Fruit fly (Drosophila melanogaster) whole organism, embryonic: ENCODE data around the gene osk.

ENCODE experiments used
- ATbp ChIP-seq: fragments of 200-800 bp; sonication (Bioruptor generic); optimal IDR thresholded peaks from 2 replicates; lab custom pipeline; 2017; ENCODE audit warnings: missing biosample characterization, mild to moderate bottlenecking, missing genetic modification characterization, missing genetic modification reagents
- B-H2 ChIP-seq: fragments of 200-800 bp; sonication (Bioruptor generic); optimal IDR thresholded peaks from 2 replicates; lab custom pipeline; 2018; ENCODE audit warnings: missing biosample characterization, mild to moderate bottlenecking, missing genetic modification characterization
- CG10366 ChIP-seq: fragments of 200-800 bp; sonication (Bioruptor generic); IDR thresholded peaks from 2 replicates; pipeline ENCODE4 v1.3.6; 2022; ENCODE audit warnings: missing biosample characterization, missing genetic modification characterization
- CG10431 ChIP-seq: fragments of 200-800 bp; sonication (Bioruptor generic); optimal IDR thresholded peaks from 3 replicates; lab custom pipeline; 2018; ENCODE audit warnings: missing biosample characterization, mild to moderate bottlenecking, missing genetic modification characterization
- CG11504 ChIP-seq: fragments of 200-800 bp; sonication (Bioruptor generic); optimal IDR thresholded peaks from 3 replicates; lab custom pipeline; 2019; ENCODE audit warnings: missing biosample characterization, mild to moderate bottlenecking, missing genetic modification characterization, moderate library complexity
- CG13123 ChIP-seq: fragments of 200-800 bp; sonication (Bioruptor generic); optimal IDR thresholded peaks from 2 replicates; lab custom pipeline; 2016; ENCODE audit warnings: missing biosample characterization, missing genetic modification characterization
- CG13287 ChIP-seq: fragments of 200-800 bp; sonication (Bioruptor generic); IDR thresholded peaks from 2 replicates; pipeline ENCODE4 v1.3.6; 2022; ENCODE audit warnings: missing biosample characterization, missing genetic modification characterization; ENCODE audit not compliant: partially characterized antibody
- CG14014 ChIP-seq: fragments of 200-800 bp; sonication (Bioruptor generic); IDR thresholded peaks from 2 replicates; pipeline ENCODE4 v1.3.6; 2022; ENCODE audit warnings: missing biosample characterization, missing genetic modification characterization
- CG14965 ChIP-seq: fragments of 200-800 bp; sonication (Bioruptor generic); optimal IDR thresholded peaks from 2 replicates; lab custom pipeline; 2016; ENCODE audit warnings: missing biosample characterization, missing genetic modification characterization, borderline replicate concordance
- CG15601 ChIP-seq: fragments of 200-800 bp; sonication (Bioruptor generic); optimal IDR thresholded peaks from 3 replicates; lab custom pipeline; 2019; ENCODE audit warnings: missing biosample characterization, mild to moderate bottlenecking, missing genetic modification characterization, moderate library complexity
- CG16813 ChIP-seq: fragments of 200-800 bp; sonication (Bioruptor generic); IDR thresholded peaks from 3 replicates; pipeline ENCODE4 v1.3.6; 2022; ENCODE audit warnings: missing biosample characterization, missing genetic modification characterization; ENCODE audit not compliant: partially characterized antibody
- CG17361 ChIP-seq: fragments of 200-800 bp; sonication (Bioruptor generic); IDR thresholded peaks from 3 replicates; pipeline ENCODE4 v1.3.6; 2022; ENCODE audit warnings: missing biosample characterization, missing genetic modification characterization
- CG17385 ChIP-seq: fragments of 200-800 bp; sonication (Bioruptor generic); optimal IDR thresholded peaks from 3 replicates; lab custom pipeline; 2018; ENCODE audit warnings: missing biosample characterization, mild to moderate bottlenecking, missing genetic modification characterization
- CG17568 ChIP-seq: fragments of 200-800 bp; sonication (Bioruptor generic); optimal IDR thresholded peaks from 2 replicates; lab custom pipeline; 2018; ENCODE audit warnings: missing biosample characterization, mild to moderate bottlenecking, missing genetic modification characterization, moderate library complexity
- CG31441 ChIP-seq: fragments of 200-800 bp; sonication (Bioruptor generic); IDR thresholded peaks from 2 replicates; pipeline ENCODE4 v1.3.6; 2022; ENCODE audit warnings: missing biosample characterization, missing genetic modification characterization
- CG6254 ChIP-seq: fragments of 200-800 bp; sonication (Bioruptor generic); optimal IDR thresholded peaks from 3 replicates; lab custom pipeline; 2017; ENCODE audit warnings: mild to moderate bottlenecking, missing biosample characterization, missing genetic modification reagents, missing genetic modification characterization
- CG7786 ChIP-seq: fragments of 200-800 bp; sonication (Bioruptor generic); optimal IDR thresholded peaks from 2 replicates; lab custom pipeline; 2016; ENCODE audit warnings: missing biosample characterization, missing genetic modification characterization
- CG8290 ChIP-seq, 3 experiments: fragments of 200-800 bp; sonication (Bioruptor generic); optimal IDR thresholded peaks; 2 replicates each; lab custom pipeline; 2016 to 2019; ENCODE audit warnings: missing biosample characterization in 3 of 3, missing genetic modification characterization in 3 of 3, mild to moderate bottlenecking in 2 of 3, moderate library complexity in 1 of 3
- D19B ChIP-seq: fragments of 200-800 bp; sonication (Bioruptor generic); optimal IDR thresholded peaks from 2 replicates; lab custom pipeline; 2017; ENCODE audit warnings: missing biosample characterization, mild to moderate bottlenecking, missing genetic modification characterization
- E2f2 ChIP-seq: fragments of 200-800 bp; sonication (Bioruptor generic); IDR thresholded peaks from 2 replicates; pipeline ENCODE4 v1.3.6; 2022; ENCODE audit warnings: missing biosample characterization, missing genetic modification characterization
- HLH3B ChIP-seq: fragments of 200-800 bp; sonication (Bioruptor generic); IDR thresholded peaks from 2 replicates; pipeline ENCODE4 v1.3.6; 2022; ENCODE audit warnings: missing biosample characterization, missing genetic modification characterization
- Med ChIP-seq: fragments of 200-800 bp; sonication (Bioruptor generic); peaks from one replicate; lab custom pipeline; 2016; ENCODE audit warnings: missing biosample characterization, missing genetic modification characterization, mild to moderate bottlenecking, inconsistent platforms, moderate library complexity
- Oli ChIP-seq: fragments of 200-800 bp; sonication (Bioruptor generic); optimal IDR thresholded peaks from 2 replicates; lab custom pipeline; 2018; ENCODE audit warnings: missing biosample characterization, mild to moderate bottlenecking, missing genetic modification characterization, moderate library complexity
- Ssrp ChIP-seq: fragments of 200-800 bp; sonication (Bioruptor generic); optimal IDR thresholded peaks from 2 replicates; lab custom pipeline; 2018; ENCODE audit warnings: missing biosample characterization, mild to moderate bottlenecking, missing genetic modification characterization, moderate library complexity
- Xbp1 ChIP-seq: fragments of 200-800 bp; sonication (Bioruptor generic); optimal IDR thresholded peaks from 3 replicates; lab custom pipeline; 2016; ENCODE audit warnings: missing biosample characterization, mild to moderate bottlenecking, missing genetic modification characterization
- YL-1 ChIP-seq: fragments of 200-800 bp; sonication (Bioruptor generic); optimal IDR thresholded peaks from 3 replicates; lab custom pipeline; 2017; ENCODE audit warnings: missing biosample characterization, mild to moderate bottlenecking, missing genetic modification characterization
- az2 ChIP-seq: fragments of 200-800 bp; sonication (Bioruptor generic); optimal IDR thresholded peaks from 3 replicates; lab custom pipeline; 2016; ENCODE audit warnings: missing biosample characterization, missing genetic modification characterization
- bcd ChIP-seq: fragments of 200-800 bp; sonication (Bioruptor generic); optimal IDR thresholded peaks from 2 replicates; lab custom pipeline; 2017; ENCODE audit warnings: missing biosample characterization, mild to moderate bottlenecking, missing genetic modification characterization
- bsh ChIP-seq, 2 experiments: fragments of 200-800 bp; sonication (Bioruptor generic); optimal IDR thresholded peaks; 2 replicates each; lab custom pipeline; 2017 to 2018; ENCODE audit warnings: mild to moderate bottlenecking in 2 of 2, missing biosample characterization in 2 of 2, missing genetic modification characterization in 2 of 2, moderate library complexity in 1 of 2
- btn ChIP-seq: fragments of 200-800 bp; sonication (Bioruptor generic); optimal IDR thresholded peaks from 2 replicates; lab custom pipeline; 2016; ENCODE audit warnings: missing biosample characterization, missing genetic modification characterization
- corto ChIP-seq: fragments of 200-800 bp; sonication (Bioruptor generic); optimal IDR thresholded peaks from 2 replicates; lab custom pipeline; 2016; ENCODE audit warnings: missing biosample characterization, mild to moderate bottlenecking, missing genetic modification characterization, moderate library complexity
- crc ChIP-seq: fragments of 200-800 bp; sonication (Bioruptor generic); optimal IDR thresholded peaks from 2 replicates; lab custom pipeline; 2016; ENCODE audit warnings: missing biosample characterization, missing genetic modification characterization
- croc ChIP-seq: fragments of 200-800 bp; sonication (Bioruptor generic); conservative IDR thresholded peaks from 3 replicates; pipeline ENCODE4 v1.3.6; 2022; ENCODE audit warnings: missing biosample characterization, missing genetic modification characterization
- cwo ChIP-seq: fragments of 200-800 bp; sonication (Bioruptor generic); optimal IDR thresholded peaks from 3 replicates; lab custom pipeline; 2017; ENCODE audit warnings: missing biosample characterization, missing genetic modification characterization, mild to moderate bottlenecking, moderate library complexity, missing genetic modification reagents
- dmrt99B ChIP-seq: fragments of 200-800 bp; sonication (Bioruptor generic); optimal IDR thresholded peaks from 2 replicates; lab custom pipeline; 2018; ENCODE audit warnings: missing biosample characterization, mild to moderate bottlenecking, missing genetic modification characterization, moderate library complexity
- esg ChIP-seq: fragments of 200-800 bp; sonication (Bioruptor generic); conservative IDR thresholded peaks from 2 replicates; pipeline ENCODE4 v1.3.6; 2022; ENCODE audit warnings: missing biosample characterization, missing genetic modification characterization
- ham ChIP-seq: fragments of 200-800 bp; sonication (Bioruptor generic); IDR thresholded peaks from 2 replicates; pipeline ENCODE4 v1.3.6; 2022; ENCODE audit warnings: missing biosample characterization, missing genetic modification characterization
- hkb ChIP-seq, 2 experiments: fragments of 200-800 bp in 1 of 2; fragments of >200 bp in 1 of 2; sonication (Bioruptor generic) in 1 of 2; IDR thresholded peaks in 1 of 2; optimal IDR thresholded peaks in 1 of 2; 2 replicates each; pipeline versions ENCODE4 v1.3.6 to Lab custom; 2017 to 2022; ENCODE audit warnings: missing biosample characterization in 1 of 2, missing genetic modification characterization in 1 of 2
- hth ChIP-seq: fragments of >200 bp; optimal IDR thresholded peaks from 2 replicates; lab custom pipeline; 2017; ENCODE audit warnings: inconsistent platforms
- jigr1 ChIP-seq: fragments of 200-800 bp; sonication (Bioruptor generic); IDR thresholded peaks from 3 replicates; pipeline ENCODE4 v1.3.6; 2022; ENCODE audit warnings: missing biosample characterization, missing genetic modification characterization
- ken ChIP-seq: fragments of 200-800 bp; sonication (Bioruptor generic); IDR thresholded peaks from 3 replicates; pipeline ENCODE4 v1.3.6; 2022; ENCODE audit warnings: missing biosample characterization, missing genetic modification characterization
- lilli ChIP-seq: fragments of 200-800 bp; sonication (Bioruptor generic); optimal IDR thresholded peaks from 3 replicates; lab custom pipeline; 2016; ENCODE audit warnings: missing biosample characterization, missing genetic modification characterization
- otp ChIP-seq: fragments of 200-800 bp; sonication (Bioruptor generic); IDR thresholded peaks from 3 replicates; pipeline ENCODE4, ENCODE4 v1.3.6; 2022; ENCODE audit warnings: missing biosample characterization, missing genetic modification characterization
- peb ChIP-seq: fragments of 200-800 bp; sonication (Bioruptor generic); IDR thresholded peaks from 2 replicates; pipeline ENCODE4 v1.3.6; 2022; ENCODE audit warnings: missing biosample characterization, missing genetic modification characterization
- psq ChIP-seq: fragments of 200-800 bp; sonication (Bioruptor generic); optimal IDR thresholded peaks from 2 replicates; lab custom pipeline; 2017; ENCODE audit warnings: missing biosample characterization, missing genetic modification characterization
- sc ChIP-seq, 3 experiments: fragments of >200 bp in 2 of 3; fragments of 200-800 bp in 1 of 3; sonication (Bioruptor generic) in 1 of 3; optimal IDR thresholded peaks; 2 replicates in 2 of 3; 3 replicates in 1 of 3; lab custom pipeline; 2017; ENCODE audit warnings: mild to moderate bottlenecking in 1 of 3, missing biosample characterization in 1 of 3, missing genetic modification characterization in 1 of 3, missing genetic modification reagents in 1 of 3
- sisA ChIP-seq: fragments of 200-800 bp; sonication (Bioruptor generic); IDR thresholded peaks from 2 replicates; pipeline ENCODE4 v1.3.6; 2022; ENCODE audit warnings: missing biosample characterization, missing genetic modification characterization
- slp2 ChIP-seq: fragments of 200-800 bp; sonication (Bioruptor generic); optimal IDR thresholded peaks from 2 replicates; lab custom pipeline; 2016; ENCODE audit warnings: missing biosample characterization, missing genetic modification characterization
- yki ChIP-seq: fragments of >200 bp; optimal IDR thresholded peaks from 3 replicates; lab custom pipeline; 2018

Gene osk

dm6 chr3R:8978768-8979167, 43.8 kb downstream of the osk start:
- TF ChIP-seq CG17568 (GFP tag; lab: Kevin White, UChicago) (no peak), Ssrp (tag; lab: Kevin White, UChicago) (peak; percentile 66), hth (lab: Kevin White, UChicago) (no peak), CG11504 (tag; lab: Kevin White, UChicago) (peak; percentile 68), jigr1 (GFP tag; lab: Robert Waterston, UW) (no peak), lilli (GFP tag; lab: Kevin White, UChicago) (no peak), CG13287 (GFP tag; lab: Robert Waterston, UW) (no peak), dmrt99B (peak; percentile 72), D19B (no peak), psq (GFP tag; lab: Kevin White, UChicago) (no peak), B-H2 (no peak), ATbp (GFP tag; lab: Kevin White, UChicago) (peak; percentile 55), bsh (GFP tag; optimal IDR thresholded peaks at IDR 0.05; lab: Kevin White, UChicago) (peak in 1 of 2 experiments; percentile 70), sisA (GFP tag; lab: Robert Waterston, UW) (peak; percentile 40), CG13123 (GFP tag; lab: Kevin White, UChicago) (peak; percentile 8), CG10431 (GFP tag; lab: Kevin White, UChicago) (no peak), E2f2 (GFP tag; lab: Robert Waterston, UW) (0 out of 2 replicates have a peak, but pooled peaks have one; percentile 10), crc (no peak), cwo (GFP tag; lab: Kevin White, UChicago) (no peak), CG10366 (GFP tag; lab: Robert Waterston, UW) (peak; percentile 49; the same call in 1 of the 2 replicates), CG17361 (peak; percentile 57; the same call in 2 of the 3 replicates), HLH3B (peak; percentile 71), sc (optimal IDR thresholded peaks at IDR 0.05; lab: Kevin White, UChicago) (no peak), sc (GFP tag; optimal IDR thresholded peaks at IDR 0.05; lab: Kevin White, UChicago) (peak; percentile 3), corto (peak; percentile 35), CG16813 (GFP tag; lab: Robert Waterston, UW) (no peak), esg (0 out of 2 replicates have a peak, but pooled peaks have one; percentile 23), otp (GFP tag; lab: Robert Waterston, UW) (0 out of 3 replicates have a peak, but pooled peaks have one; percentile 35), peb (GFP tag; lab: Robert Waterston, UW) (no peak), ken (GFP tag; lab: Robert Waterston, UW) (0 out of 3 replicates have a peak, but pooled peaks have one; percentile 61), Xbp1 (GFP tag; lab: Kevin White, UChicago) (peak; percentile 20), yki (lab: Kevin White, UChicago) (no peak), CG8290 (GFP tag; optimal IDR thresholded peaks at IDR 0.05; lab: Kevin White, UChicago) (no peak), CG8290 (tag; optimal IDR thresholded peaks at IDR 0.05; lab: Kevin White, UChicago) (no peak), ham (GFP tag; lab: Robert Waterston, UW) (no peak), bcd (peak; percentile 12), CG14965 (GFP tag; lab: Kevin White, UChicago) (no peak), CG15601 (peak; percentile 50), YL-1 (GFP tag; lab: Kevin White, UChicago) (no peak), az2 (GFP tag; lab: Kevin White, UChicago) (no peak), hkb (optimal IDR thresholded peaks at IDR 0.05; lab: Kevin White, UChicago) (no peak), hkb (GFP tag; IDR thresholded peaks at IDR 0.05; lab: Robert Waterston, UW) (peak; percentile 57), CG31441 (GFP tag; lab: Robert Waterston, UW) (0 out of 2 replicates have a peak, but pooled peaks have one; percentile 39), CG6254 (GFP tag; lab: Kevin White, UChicago) (peak; percentile 2), croc (GFP tag; lab: Robert Waterston, UW) (peak; percentile 19; the same call in 1 of the 3 replicates), Med (peak; percentile 15), Oli (tag; lab: Kevin White, UChicago) (peak; percentile 37), CG17385 (GFP tag; lab: Kevin White, UChicago) (peak; percentile 16), slp2 (GFP tag; lab: Kevin White, UChicago) (no peak), CG7786 (GFP tag; lab: Kevin White, UChicago) (no peak), CG14014 (GFP tag; lab: Robert Waterston, UW) (0 out of 2 replicates have a peak, but pooled peaks have one; percentile 40), btn (no peak)
